Worm (Caenorhabditis elegans) whole organism, midembryonic: Measurements from ENCODE around the gene CC8.2.

Experiments used
- flt-1 ChIP-seq: fragments of 200-800 bp; sonication (Bioruptor generic); IDR thresholded peaks from 2 replicates; pipeline ENCODE4 v1.3.6; 2022; ENCODE audit warnings: missing genetic modification characterization, missing compliant biosample characterization
- klf-2 ChIP-seq: fragments of 200-800 bp; sonication (Bioruptor generic); conservative IDR thresholded peaks from 2 replicates; pipeline ENCODE4 v1.3.6; 2022; ENCODE audit warnings: missing genetic modification reagents, missing genetic modification characterization, missing compliant biosample characterization
- ztf-29 ChIP-seq: fragments of 200-800 bp; sonication (Bioruptor generic); IDR thresholded peaks from 2 replicates; pipeline ENCODE4 v1.3.6; 2022; ENCODE audit warnings: missing genetic modification reagents, missing genetic modification characterization, missing compliant biosample characterization

DNA sequence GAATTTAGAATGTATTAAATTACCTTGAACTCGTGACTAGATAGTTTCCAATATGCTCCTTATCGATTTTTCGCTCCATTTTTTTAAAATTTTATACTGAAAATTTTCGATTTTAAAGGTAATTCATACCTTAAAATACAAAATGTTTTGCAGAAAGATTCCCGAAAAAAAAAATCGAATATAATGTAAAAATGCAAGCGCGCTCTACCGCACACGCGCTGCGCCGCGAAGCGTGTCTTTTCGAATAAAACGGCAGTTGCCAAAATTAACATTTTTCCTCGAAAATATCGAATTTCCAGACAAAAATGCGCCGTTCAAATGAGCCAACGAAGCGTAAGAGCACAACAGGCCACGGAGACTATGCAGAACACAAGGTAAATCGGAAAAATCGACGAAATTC lies 46.2 kb upstream of the CC8.2 start, which contains the start of the genes taf-6.2 and Y37E11AL.3:
- TF ChIP-seq klf-2 (GFP tag; lab: Robert Waterston, UW) (no peak), ztf-29 (no peak), flt-1 (GFP tag; lab: Robert Waterston, UW) (0 out of 2 replicates have a peak, but pooled peaks have one; percentile 18)
